Fruit fly (Drosophila melanogaster) Kc167 (cell line): ENCODE measurements around the gene Tdrd3.

Source experiments
- Sin3A ChIP-seq: fragments of >200 bp; optimal IDR thresholded peaks from 2 replicates; lab custom pipeline; 2018; ENCODE audit warnings: missing external identifiers
- h ChIP-seq: fragments of >200 bp; optimal IDR thresholded peaks from 3 replicates; lab custom pipeline; 2018; ENCODE audit warnings: missing external identifiers
- insv ChIP-seq: fragments of >200 bp; optimal IDR thresholded peaks from 3 replicates; lab custom pipeline; 2018; ENCODE audit warnings: missing external identifiers
- psq ChIP-seq: fragments of >200 bp; optimal IDR thresholded peaks from 2 replicates; lab custom pipeline; 2017; ENCODE audit warnings: missing external identifiers

DNA sequence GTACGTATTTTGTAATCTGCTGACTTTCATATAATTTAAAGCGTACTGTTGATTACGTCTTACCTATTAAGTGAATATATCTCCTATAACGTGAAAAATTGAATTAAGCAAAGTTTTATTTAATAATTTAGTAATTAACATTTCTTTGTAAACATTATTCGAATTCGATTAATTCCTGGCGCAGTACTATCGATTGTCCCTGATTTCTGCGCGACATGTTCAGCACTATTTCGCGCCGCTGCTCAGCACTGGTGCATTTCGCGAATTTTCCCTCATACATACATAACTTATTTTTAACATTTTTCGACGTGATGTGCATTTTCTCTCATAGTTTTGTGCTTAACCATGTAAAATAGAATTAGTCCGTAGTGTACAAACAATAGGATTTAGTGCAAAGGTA, 3.1 kb downstream of the Tdrd3 start, which contains the start of gene Helz:
- TF ChIP-seq h (lab: Kevin White, UChicago) (no peak), insv (lab: Kevin White, UChicago) (no peak), Sin3A (lab: Kevin White, UChicago) (no peak), psq (lab: Kevin White, UChicago) (no peak)
